Fruit fly (Drosophila melanogaster): ENCODE measurements around the gene Lectin-galC1.

The Lectin-galC1 gene

dm6 chr2L:19452535-19453317 is 35.5 kb downstream of the Lectin-galC1 start (continued):
- TF ChIP-seq Dek (tag; optimal IDR thresholded peaks at IDR 0.05) (no peak), CG6854 (GFP tag; optimal IDR thresholded peaks at IDR 0.05) (no peak), gcm2 (GFP tag; optimal IDR thresholded peaks at IDR 0.05) (no peak), Hmx (GFP tag; optimal IDR thresholded peaks at IDR 0.05) (no peak), CG13424 (tag; optimal IDR thresholded peaks at IDR 0.05) (no peak), Antp (GFP tag; optimal IDR thresholded peaks at IDR 0.05) (peak; percentile 1), tio (GFP tag; optimal IDR thresholded peaks at IDR 0.05) (no peak), Stat92E (GFP tag; optimal IDR thresholded peaks at IDR 0.05) (no peak), stwl (tag; optimal IDR thresholded peaks at IDR 0.05) (no peak), B-H2 (GFP tag; optimal IDR thresholded peaks at IDR 0.05) (no peak), CG30431 (GFP tag; optimal IDR thresholded peaks at IDR 0.05) (no peak), CG9215 (GFP tag; IDR thresholded peaks at IDR 0.05) (no peak), ERR (GFP tag; optimal IDR thresholded peaks at IDR 0.05) (no peak), CG17361 (GFP tag; IDR thresholded peaks at IDR 0.05) (no peak), CG3065 (GFP tag; optimal IDR thresholded peaks at IDR 0.05) (no peak), Blimp-1 (GFP tag; optimal IDR thresholded peaks at IDR 0.05) (peak; percentile 4), wdn (GFP tag; IDR thresholded peaks at IDR 0.05) (no peak)

dm6 chr2L:19453381-19453780 is 36.1 kb downstream of the Lectin-galC1 start, which contains the start of gene Top2:
Gene Top2, minus strand, starts transcription at chr2L:19453490.
- no peak for TF ChIP-seq CG7556 (GFP tag; optimal IDR thresholded peaks at IDR 0.05)
- no peak for TF ChIP-seq cad (GFP tag; optimal IDR thresholded peaks at IDR 0.05)
- no peak for TF ChIP-seq CG1024 (GFP tag; IDR thresholded peaks at IDR 0.05)
- peak; percentile 54 for TF ChIP-seq Dek (tag; optimal IDR thresholded peaks at IDR 0.05)
- no peak for TF ChIP-seq gcm2 (GFP tag; optimal IDR thresholded peaks at IDR 0.05)
- peak; percentile 3 for TF ChIP-seq CG12942 (GFP tag; optimal IDR thresholded peaks at IDR 0.05)
- TF ChIP-seq Drgx (GFP tag; IDR thresholded peaks at IDR 0.05), result no peak
- TF ChIP-seq NC2α (GFP tag; optimal IDR thresholded peaks at IDR 0.05), result no peak
- peak; percentile 64 for TF ChIP-seq maf-S (GFP tag; optimal IDR thresholded peaks at IDR 0.05)
- TF ChIP-seq br (optimal IDR thresholded peaks at IDR 0.05), result no peak
- TF ChIP-seq lov (optimal IDR thresholded peaks at IDR 0.05), result no peak
- no peak for TF ChIP-seq lov (GFP tag; IDR thresholded peaks at IDR 0.05)
- TF ChIP-seq Nf-YC (tag; optimal IDR thresholded peaks at IDR 0.05), result peak; percentile 14
- no peak for TF ChIP-seq Asciz (GFP tag; optimal IDR thresholded peaks at IDR 0.05)
- TF ChIP-seq otp (GFP tag; IDR thresholded peaks at IDR 0.05), result no peak
- TF ChIP-seq Hmr (GFP tag; optimal IDR thresholded peaks at IDR 0.05), result peak; percentile 82
- TF ChIP-seq jing (GFP tag; optimal IDR thresholded peaks at IDR 0.05), result no peak
- TF ChIP-seq gt (GFP tag; IDR thresholded peaks at IDR 0.05), result no peak
- TF ChIP-seq gsb (GFP tag; IDR thresholded peaks at IDR 0.05), result no peak
- 0 out of 3 replicates have a peak, but pooled peaks have one; percentile 7 for TF ChIP-seq ken (GFP tag; IDR thresholded peaks at IDR 0.05)
- TF ChIP-seq sisA (GFP tag; IDR thresholded peaks at IDR 0.05), result no peak
- TF ChIP-seq abd-A (tag; optimal IDR thresholded peaks at IDR 0.05), result no peak
- TF ChIP-seq Bdp1 (GFP tag; optimal IDR thresholded peaks at IDR 0.05), result peak; percentile 10
- TF ChIP-seq CG6854 (GFP tag; optimal IDR thresholded peaks at IDR 0.05), result no peak
- TF ChIP-seq CG13894 (tag; optimal IDR thresholded peaks at IDR 0.05), result peak; percentile 58
- no peak; the same call in 2 of the 3 replicates for TF ChIP-seq so (GFP tag; IDR thresholded peaks at IDR 0.05)
- no peak for TF ChIP-seq org-1 (GFP tag; optimal IDR thresholded peaks at IDR 0.05)
- TF ChIP-seq Bgb (GFP tag; IDR thresholded peaks at IDR 0.05; ENCODE audit: partially characterized antibody), result peak; percentile 91
- TF ChIP-seq eyg (GFP tag; optimal IDR thresholded peaks at IDR 0.05), result no peak
- peak; percentile 18 for TF ChIP-seq CG7271 (tag; optimal IDR thresholded peaks at IDR 0.05)
- TF ChIP-seq tx (GFP tag; optimal IDR thresholded peaks at IDR 0.05), result peak; percentile 12
- TF ChIP-seq CG15073 (GFP tag; optimal IDR thresholded peaks at IDR 0.05), result no peak
- peak; percentile 39 for TF ChIP-seq Aef1 (GFP tag; IDR thresholded peaks at IDR 0.05)
- peak; percentile 17 for TF ChIP-seq caup (GFP tag; optimal IDR thresholded peaks at IDR 0.05; ENCODE audit: severe bottlenecking)
- TF ChIP-seq cwo (GFP tag; optimal IDR thresholded peaks at IDR 0.05), result peak; percentile 87

All from whole organism, embryonic.